Fruit fly (Drosophila melanogaster): ENCODE measurements around the gene mRpL11.

dm6 chr3R:14464423-14464822 lies 47.2 kb upstream of the mRpL11 start:
- TF ChIP-seq CG8478 (optimal IDR thresholded peaks at IDR 0.05) (no peak), CTCF (optimal IDR thresholded peaks at IDR 0.05) (no peak)

Measured in S2 (cell line).